Worm (Caenorhabditis elegans): ENCODE measurements around the gene eff-1.
A peak's percentile ranks its signal among the peaks of the same experiment; 100 is the strongest.

eff-1 gene

ce11 chrII:8359350-8359749, 12.9 kb downstream of the eff-1 start, which contains the start of gene col-77:
Gene col-77, minus strand, starts transcription at chrII:8359381.
- TF ChIP-seq ref-1 (GFP tag; conservative IDR thresholded peaks at IDR 0.05) (no peak), ztf-29 (GFP tag; IDR thresholded peaks at IDR 0.05) (no peak), ztf-23 (GFP tag; IDR thresholded peaks at IDR 0.05) (no peak), cog-1 (tag; optimal IDR thresholded peaks at IDR 0.05) (no peak), klf-2 (GFP tag; conservative IDR thresholded peaks at IDR 0.05) (no peak), T22C8.4 (GFP tag; IDR thresholded peaks at IDR 0.05) (no peak), flt-1 (GFP tag; IDR thresholded peaks at IDR 0.05) (no peak), med-1 (GFP tag; optimal IDR thresholded peaks at IDR 0.05; ENCODE audit: insufficient read depth) (no peak), tab-1 (GFP tag; IDR thresholded peaks at IDR 0.05) (no peak)

DNA sequence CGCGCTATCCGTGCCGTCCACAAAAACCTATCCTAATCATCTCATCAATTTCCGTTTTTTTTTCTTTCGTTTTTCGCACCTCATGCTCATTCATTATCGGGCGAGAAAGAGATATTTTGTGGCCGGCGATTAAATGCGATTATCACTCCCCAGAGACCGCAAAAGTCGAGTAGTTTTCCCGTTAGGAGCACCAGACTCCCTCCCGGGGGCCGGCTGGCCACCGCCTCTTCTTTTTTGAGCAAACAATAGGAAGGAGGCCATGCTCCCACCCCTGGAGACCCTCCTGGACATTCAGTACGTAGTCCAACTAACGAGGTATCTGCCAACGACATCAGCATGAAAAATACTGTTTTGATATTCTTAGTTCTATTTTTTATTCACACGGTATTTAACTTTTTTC, 14.0 kb downstream of the eff-1 start, which contains the start of gene M195.2:
M195.2 (plus strand) TSS at position 301 of the 400 bp plus-strand sequence.
- TF ChIP-seq tab-1 (GFP tag; IDR thresholded peaks at IDR 0.05): 0 out of 2 replicates have a peak, but pooled peaks have one; percentile 62
- no peak for TF ChIP-seq flt-1 (GFP tag; IDR thresholded peaks at IDR 0.05)

ce11 chrII:8369059-8369458, 22.6 kb downstream of the eff-1 start, which contains the start of gene amt-3:
Gene amt-3, minus strand, starts transcription at chrII:8369159.
- TF ChIP-seq tab-1 (GFP tag; IDR thresholded peaks at IDR 0.05): no peak
- TF ChIP-seq cog-1 (tag; optimal IDR thresholded peaks at IDR 0.05): no peak
- TF ChIP-seq ref-1 (GFP tag; conservative IDR thresholded peaks at IDR 0.05): no peak
- TF ChIP-seq med-1 (GFP tag; optimal IDR thresholded peaks at IDR 0.05; ENCODE audit: insufficient read depth): no peak
- no peak for TF ChIP-seq ztf-23 (GFP tag; IDR thresholded peaks at IDR 0.05)
- TF ChIP-seq T22C8.4 (GFP tag; IDR thresholded peaks at IDR 0.05): no peak
- TF ChIP-seq klf-2 (GFP tag; conservative IDR thresholded peaks at IDR 0.05): no peak
- TF ChIP-seq ztf-29 (GFP tag; IDR thresholded peaks at IDR 0.05): no peak
- no peak for TF ChIP-seq flt-1 (GFP tag; IDR thresholded peaks at IDR 0.05)

DNA sequence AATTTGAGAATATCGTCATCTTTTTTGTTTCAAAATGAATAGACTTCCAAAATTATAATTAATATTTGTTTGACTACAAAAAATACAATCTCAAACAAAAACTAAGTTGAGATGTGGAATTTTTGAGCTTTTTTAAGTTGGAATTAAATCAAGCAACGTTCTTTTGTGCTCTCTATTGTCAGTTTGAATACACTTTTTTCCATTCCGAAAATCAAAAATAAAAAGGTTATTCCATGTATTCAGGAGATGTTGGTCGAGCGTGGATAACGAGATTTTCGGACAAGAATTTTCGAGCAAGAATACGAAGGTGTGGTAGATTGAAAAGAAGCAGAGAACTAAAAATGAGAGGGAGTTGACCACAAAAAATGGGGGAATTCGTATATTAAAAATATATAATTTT, 23.7 kb downstream of the eff-1 start:
- TF ChIP-seq ztf-23 (GFP tag; IDR thresholded peaks at IDR 0.05) (no peak), med-1 (GFP tag; optimal IDR thresholded peaks at IDR 0.05; ENCODE audit: insufficient read depth) (no peak), tab-1 (GFP tag; IDR thresholded peaks at IDR 0.05) (no peak), klf-2 (GFP tag; conservative IDR thresholded peaks at IDR 0.05) (no peak)

ce11 chrII:8377722-8378121, 31.2 kb downstream of the eff-1 start:
- TF ChIP-seq ztf-29 (GFP tag; IDR thresholded peaks at IDR 0.05) (no peak), tab-1 (GFP tag; IDR thresholded peaks at IDR 0.05) (no peak)

DNA sequence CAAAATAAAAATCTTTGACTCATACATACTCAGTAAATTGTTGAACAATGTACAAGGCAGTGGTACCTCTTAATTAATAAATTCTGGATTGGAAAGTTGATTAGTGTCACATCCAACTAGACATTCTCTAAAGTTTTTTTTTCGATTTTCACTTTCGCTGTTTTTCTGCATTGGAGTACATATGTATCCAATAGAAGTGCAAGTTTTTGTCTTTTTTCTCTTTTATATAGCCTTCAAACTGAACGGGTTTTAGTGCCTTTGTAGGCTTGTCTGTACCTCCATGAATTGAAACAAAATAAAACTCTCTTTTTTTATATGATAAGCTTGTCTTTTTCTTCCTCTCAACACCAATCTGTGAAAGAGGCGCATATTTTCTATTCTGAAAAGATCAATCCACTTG, 33.7 kb downstream of the eff-1 start:
- TF ChIP-seq ztf-29 (GFP tag; IDR thresholded peaks at IDR 0.05) (no peak), ref-1 (GFP tag; conservative IDR thresholded peaks at IDR 0.05) (no peak), ztf-23 (GFP tag; IDR thresholded peaks at IDR 0.05) (no peak), klf-2 (GFP tag; conservative IDR thresholded peaks at IDR 0.05) (no peak), flt-1 (GFP tag; IDR thresholded peaks at IDR 0.05) (no peak), cog-1 (tag; optimal IDR thresholded peaks at IDR 0.05) (no peak), T22C8.4 (GFP tag; IDR thresholded peaks at IDR 0.05) (no peak), tab-1 (GFP tag; IDR thresholded peaks at IDR 0.05) (no peak), med-1 (GFP tag; optimal IDR thresholded peaks at IDR 0.05; ENCODE audit: insufficient read depth) (no peak)

ce11 chrII:8381197-8381596, 34.7 kb downstream of the eff-1 start, which contains the start of gene F49E12.12:
Gene F49E12.12, plus strand, starts transcription at chrII:8381497.
- TF ChIP-seq cog-1 (tag; optimal IDR thresholded peaks at IDR 0.05) (no peak), tab-1 (GFP tag; IDR thresholded peaks at IDR 0.05) (no peak), T22C8.4 (GFP tag; IDR thresholded peaks at IDR 0.05) (no peak), ref-1 (GFP tag; conservative IDR thresholded peaks at IDR 0.05) (no peak), klf-2 (GFP tag; conservative IDR thresholded peaks at IDR 0.05) (no peak), ztf-29 (GFP tag; IDR thresholded peaks at IDR 0.05) (no peak), ztf-23 (GFP tag; IDR thresholded peaks at IDR 0.05) (no peak), med-1 (GFP tag; optimal IDR thresholded peaks at IDR 0.05; ENCODE audit: insufficient read depth) (no peak), flt-1 (GFP tag; IDR thresholded peaks at IDR 0.05) (no peak)

ce11 chrII:8382880-8383279, 36.4 kb downstream of the eff-1 start:
- TF ChIP-seq med-1 (GFP tag; optimal IDR thresholded peaks at IDR 0.05; ENCODE audit: insufficient read depth) (no peak), tab-1 (GFP tag; IDR thresholded peaks at IDR 0.05) (no peak), flt-1 (GFP tag; IDR thresholded peaks at IDR 0.05) (no peak), T22C8.4 (GFP tag; IDR thresholded peaks at IDR 0.05) (no peak), cog-1 (tag; optimal IDR thresholded peaks at IDR 0.05) (no peak), ztf-23 (GFP tag; IDR thresholded peaks at IDR 0.05) (no peak), ref-1 (GFP tag; conservative IDR thresholded peaks at IDR 0.05) (no peak), ztf-29 (GFP tag; IDR thresholded peaks at IDR 0.05) (no peak), klf-2 (GFP tag; conservative IDR thresholded peaks at IDR 0.05) (no peak)

ce11 chrII:8384344-8384743, 37.9 kb downstream of the eff-1 start:
- TF ChIP-seq tab-1 (GFP tag; IDR thresholded peaks at IDR 0.05) (no peak), klf-2 (GFP tag; conservative IDR thresholded peaks at IDR 0.05) (no peak), cog-1 (tag; optimal IDR thresholded peaks at IDR 0.05) (no peak), T22C8.4 (GFP tag; IDR thresholded peaks at IDR 0.05) (no peak), ref-1 (GFP tag; conservative IDR thresholded peaks at IDR 0.05) (no peak), flt-1 (GFP tag; IDR thresholded peaks at IDR 0.05) (no peak), ztf-29 (GFP tag; IDR thresholded peaks at IDR 0.05) (no peak), ztf-23 (GFP tag; IDR thresholded peaks at IDR 0.05) (no peak), med-1 (GFP tag; optimal IDR thresholded peaks at IDR 0.05; ENCODE audit: insufficient read depth) (no peak)

DNA sequence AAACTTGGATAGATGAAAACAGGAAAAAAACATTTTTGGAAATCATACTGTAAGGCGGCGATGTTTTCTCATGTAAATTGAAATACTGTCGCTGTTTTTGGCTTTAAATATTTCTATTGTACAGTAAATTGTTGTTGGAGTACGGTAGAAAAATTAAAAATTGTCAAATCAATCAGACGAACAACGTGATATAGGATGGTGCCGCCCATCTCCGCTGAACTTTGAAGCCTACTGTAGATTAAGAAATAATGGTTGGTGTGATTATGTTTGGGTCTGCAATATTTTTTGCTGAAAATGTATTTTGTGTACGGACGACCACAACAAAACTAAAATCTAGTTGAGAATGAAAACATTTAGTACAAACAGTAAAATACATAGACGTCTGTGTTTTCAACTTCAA, 39.1 kb downstream of the eff-1 start:
- TF ChIP-seq cog-1 (tag; optimal IDR thresholded peaks at IDR 0.05): no peak
- TF ChIP-seq flt-1 (GFP tag; IDR thresholded peaks at IDR 0.05): no peak
- no peak for TF ChIP-seq ztf-23 (GFP tag; IDR thresholded peaks at IDR 0.05)
- TF ChIP-seq ref-1 (GFP tag; conservative IDR thresholded peaks at IDR 0.05): no peak
- no peak for TF ChIP-seq tab-1 (GFP tag; IDR thresholded peaks at IDR 0.05)
- TF ChIP-seq T22C8.4 (GFP tag; IDR thresholded peaks at IDR 0.05): no peak
- no peak for TF ChIP-seq klf-2 (GFP tag; conservative IDR thresholded peaks at IDR 0.05)
- TF ChIP-seq ztf-29 (GFP tag; IDR thresholded peaks at IDR 0.05): no peak
- TF ChIP-seq med-1 (GFP tag; optimal IDR thresholded peaks at IDR 0.05; ENCODE audit: insufficient read depth): no peak

Data from whole organism, midembryonic.